Worm (Caenorhabditis elegans): Measurements from ENCODE around the gene irg-4.
A peak's percentile ranks its signal among the peaks of the same experiment; 100 is the strongest.

irg-4 gene

DNA sequence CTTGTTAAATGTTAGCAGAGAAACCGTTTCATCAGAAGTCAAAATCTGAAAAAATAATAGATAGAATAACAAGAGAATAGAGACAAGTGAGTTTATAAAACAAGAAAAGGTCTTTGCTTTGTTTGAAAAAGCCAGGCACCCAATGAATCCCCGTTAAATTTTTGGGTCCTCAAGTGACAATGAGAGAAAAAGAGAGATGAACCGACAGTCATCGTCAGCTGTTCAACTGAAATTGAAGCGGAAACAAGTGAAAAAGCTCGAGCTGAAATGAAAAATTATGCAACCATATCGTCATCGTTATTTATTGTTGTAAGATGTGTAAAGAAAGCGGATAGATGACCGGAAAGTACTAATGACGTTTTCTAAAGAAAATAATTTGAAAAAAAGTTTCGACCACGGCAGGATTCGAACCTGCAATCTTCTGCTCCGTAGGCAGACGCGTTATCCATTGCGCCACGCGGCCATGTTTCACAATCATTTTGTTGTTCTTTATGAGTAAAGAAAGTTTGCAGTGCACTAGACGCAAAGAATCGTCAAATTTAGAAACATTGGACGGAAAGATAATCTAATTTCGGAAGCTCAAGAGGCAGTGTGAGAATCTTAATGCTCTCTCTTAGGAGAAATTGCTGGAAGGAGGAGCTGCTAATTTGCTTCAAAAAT, 18.0 kb upstream of the irg-4 start, which contains the start of gene F08G5.3 (continued):
- TF ChIP-seq ceh-8 (GFP tag; optimal IDR thresholded peaks at IDR 0.05) (no peak), ets-5 (GFP tag; IDR thresholded peaks at IDR 0.05) (no peak), elt-3 (tag; optimal IDR thresholded peaks at IDR 0.05) (peak in 1 of 6 experiments; percentile 43), aly-2 (tag; optimal IDR thresholded peaks at IDR 0.05) (no peak), unc-30 (tag; optimal IDR thresholded peaks at IDR 0.05) (no peak), nhr-11 (tag; optimal IDR thresholded peaks at IDR 0.05) (no peak), nhr-237 (tag; optimal IDR thresholded peaks at IDR 0.05) (no peak), nhr-84 (tag; optimal IDR thresholded peaks at IDR 0.05) (no peak), C34B4.2 (tag; optimal IDR thresholded peaks at IDR 0.05) (no peak), ceh-88 (GFP tag; IDR thresholded peaks at IDR 0.05) (no peak), C16A3.4 (tag; optimal IDR thresholded peaks at IDR 0.05) (peak; percentile 41), isw-1 (GFP tag; IDR thresholded peaks at IDR 0.05) (no peak), hlh-17 (GFP tag; optimal IDR thresholded peaks at IDR 0.05; ENCODE audit: borderline replicate concordance) (no peak), nhr-71 (tag; optimal IDR thresholded peaks at IDR 0.05) (peak; percentile 65), rnt-1 (tag; optimal IDR thresholded peaks at IDR 0.05) (peak; percentile 4)

DNA sequence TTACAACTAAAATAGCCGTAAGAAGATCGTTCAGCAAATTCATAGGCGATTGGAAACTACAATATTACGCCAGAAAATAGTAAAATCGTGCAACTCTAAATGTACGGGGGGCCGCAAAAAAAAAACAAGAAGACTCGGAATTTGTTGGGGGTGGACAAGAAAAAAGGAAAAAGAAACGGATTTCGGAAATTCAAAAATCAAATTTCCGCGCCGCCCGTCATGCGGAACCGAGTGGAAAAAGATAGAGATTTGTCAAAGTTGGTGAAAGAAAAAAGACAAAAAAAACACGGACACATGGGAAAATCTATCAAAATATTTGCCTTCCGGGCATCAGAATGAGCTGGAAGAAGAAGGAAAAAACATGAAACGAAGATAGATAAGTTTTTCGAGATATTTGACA, 16.3 kb upstream of the irg-4 start:
- no peak for TF ChIP-seq zag-1 (tag; optimal IDR thresholded peaks at IDR 0.05)
- no peak for TF ChIP-seq lin-39 (tag; optimal IDR thresholded peaks at IDR 0.05)
- no peak for TF ChIP-seq C34B4.2 (tag; optimal IDR thresholded peaks at IDR 0.05)
- TF ChIP-seq xbp-1 (tag; optimal IDR thresholded peaks at IDR 0.05), result no peak
- TF ChIP-seq lin-14 (GFP tag; optimal IDR thresholded peaks at IDR 0.05), result peak; percentile 74
- no peak for TF ChIP-seq egl-27 (tag; optimal IDR thresholded peaks at IDR 0.05)
- TF ChIP-seq alr-1 (tag; optimal IDR thresholded peaks at IDR 0.05; ENCODE audit: borderline replicate concordance), result no peak
- TF ChIP-seq fkh-10 (GFP tag; optimal IDR thresholded peaks at IDR 0.05), result peak; percentile 74
- no peak for TF ChIP-seq unc-98 (GFP tag; IDR thresholded peaks at IDR 0.05)
- no peak for TF ChIP-seq lir-3 (tag; optimal IDR thresholded peaks at IDR 0.05; ENCODE audit: poor library complexity)
- TF ChIP-seq isw-1 (GFP tag; IDR thresholded peaks at IDR 0.05), result no peak

DNA sequence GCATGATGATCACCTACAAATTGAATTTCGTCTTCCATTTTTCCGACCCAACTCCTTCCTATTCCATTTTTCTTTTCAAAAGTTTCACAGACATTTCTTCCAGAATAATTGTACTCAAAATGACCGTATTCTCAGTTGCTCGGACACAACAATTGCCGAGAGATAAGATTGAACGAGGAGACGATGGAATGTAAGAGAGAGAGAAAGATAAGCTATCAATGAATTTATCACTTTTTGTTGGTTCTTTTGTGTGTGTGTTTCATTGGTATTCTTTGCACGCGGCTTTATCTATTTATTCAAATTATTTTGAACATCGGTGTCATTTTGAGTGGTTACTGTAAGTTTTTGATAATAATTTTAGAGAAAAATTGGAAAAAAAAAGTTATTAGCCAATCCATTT, 15.2 kb upstream of the irg-4 start, which contains the start of gene ugt-65:
ugt-65 (plus strand) TSS at position 229 of the 400 bp plus-strand sequence.
- no peak for TF ChIP-seq efl-1 (optimal IDR thresholded peaks at IDR 0.05)
- peak in 1 of 2 experiments; percentile 90 for TF ChIP-seq efl-1 (GFP tag; optimal IDR thresholded peaks at IDR 0.05 in 1 of 2)
- TF ChIP-seq sup-37 (GFP tag; optimal IDR thresholded peaks at IDR 0.05), result no peak
- TF ChIP-seq lin-14 (GFP tag; optimal IDR thresholded peaks at IDR 0.05), result peak; percentile 38
- peak; percentile 85 for TF ChIP-seq elt-2 (tag; optimal IDR thresholded peaks at IDR 0.05)

DNA sequence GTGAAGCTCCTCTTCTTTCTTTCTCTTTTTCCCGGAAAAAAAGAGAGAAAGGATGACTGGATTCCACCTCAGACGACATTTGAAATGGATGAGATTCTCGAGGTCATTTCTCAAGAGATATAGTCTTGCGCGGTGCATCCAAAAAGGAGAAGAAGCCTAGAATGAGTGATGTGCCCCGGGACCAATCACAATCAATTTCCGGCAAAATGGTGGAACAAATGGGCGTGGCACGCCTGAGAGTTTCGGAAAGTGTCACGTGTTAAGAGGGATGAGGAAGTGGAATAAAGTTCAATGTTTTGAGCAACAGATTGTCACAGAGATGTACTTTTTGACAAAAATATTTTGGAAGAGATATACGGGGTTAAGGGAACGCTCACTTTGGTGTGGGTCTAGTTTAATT, 10.0 kb upstream of the irg-4 start:
- TF ChIP-seq unc-130 (tag; optimal IDR thresholded peaks at IDR 0.05), result no peak
- TF ChIP-seq dpl-1 (GFP tag; optimal IDR thresholded peaks at IDR 0.05), result no peak
- TF ChIP-seq sox-4 (tag; optimal IDR thresholded peaks at IDR 0.05), result no peak
- no peak for TF ChIP-seq rnt-1 (tag; optimal IDR thresholded peaks at IDR 0.05)
- no peak for TF ChIP-seq efl-1 (optimal IDR thresholded peaks at IDR 0.05)
- TF ChIP-seq efl-1 (GFP tag; optimal IDR thresholded peaks at IDR 0.05 in 1 of 2), result peak in 1 of 2 experiments; percentile 56
- TF ChIP-seq pqm-1 (tag; optimal IDR thresholded peaks at IDR 0.05), result no peak
- TF ChIP-seq nhr-77 (tag; optimal IDR thresholded peaks at IDR 0.05), result no peak
- TF ChIP-seq ces-1 (GFP tag; optimal IDR thresholded peaks at IDR 0.05), result no peak
- no peak for TF ChIP-seq nhr-71 (tag; optimal IDR thresholded peaks at IDR 0.05)
- peak; percentile 68 for TF ChIP-seq lin-14 (GFP tag; optimal IDR thresholded peaks at IDR 0.05)
- TF ChIP-seq sup-37 (GFP tag; optimal IDR thresholded peaks at IDR 0.05), result no peak

Measured in whole organism, L1 larva.